Fruit fly (Drosophila melanogaster) whole organism, adult: ENCODE results near the gene CG5623.

Experiments used
- CG11617 ChIP-seq: fragments of 200-800 bp; sonication (Bioruptor generic); optimal IDR thresholded peaks from 2 replicates; lab custom pipeline; 2017; ENCODE audit warnings: mild to moderate bottlenecking, missing biosample characterization, missing genetic modification reagents, missing genetic modification characterization
- CG12768 ChIP-seq: fragments of 200-800 bp; sonication (Bioruptor generic); optimal IDR thresholded peaks from 2 replicates; lab custom pipeline; 2017; ENCODE audit warnings: missing biosample characterization, missing genetic modification characterization, mild to moderate bottlenecking, moderate library complexity, missing genetic modification reagents
- CG14711 ChIP-seq: fragments of 200-800 bp; sonication (Bioruptor generic); optimal IDR thresholded peaks from 2 replicates; lab custom pipeline; 2018; ENCODE audit warnings: missing biosample characterization, mild to moderate bottlenecking, missing genetic modification characterization, moderate library complexity
- CG33017 ChIP-seq: fragments of 200-800 bp; sonication (Bioruptor generic); optimal IDR thresholded peaks from 2 replicates; lab custom pipeline; 2018; ENCODE audit warnings: missing biosample characterization, mild to moderate bottlenecking, missing genetic modification characterization, moderate library complexity
- CG7045 ChIP-seq: fragments of 200-800 bp; sonication (Bioruptor generic); optimal IDR thresholded peaks from 2 replicates; lab custom pipeline; 2017; ENCODE audit warnings: missing biosample characterization, mild to moderate bottlenecking, missing genetic modification characterization
- Clk ChIP-seq: fragments of 200-800 bp; sonication (Bioruptor generic); optimal IDR thresholded peaks from 2 replicates; lab custom pipeline; 2017; ENCODE audit warnings: missing biosample characterization, missing genetic modification characterization
- Mnt ChIP-seq: fragments of 200-800 bp; sonication (Bioruptor generic); optimal IDR thresholded peaks from 2 replicates; lab custom pipeline; 2016; ENCODE audit warnings: missing biosample characterization, mild to moderate bottlenecking, missing genetic modification characterization
- bab1 ChIP-seq: fragments of 200-800 bp; sonication (Bioruptor generic); optimal IDR thresholded peaks from 3 replicates; lab custom pipeline; 2019; ENCODE audit warnings: missing biosample characterization, mild to moderate bottlenecking, missing genetic modification characterization, moderate library complexity
- cic ChIP-seq: fragments of 200-800 bp; sonication (Bioruptor generic); optimal IDR thresholded peaks from 2 replicates; lab custom pipeline; 2017; ENCODE audit warnings: missing biosample characterization, mild to moderate bottlenecking, missing genetic modification characterization, moderate library complexity
- cnc ChIP-seq, 2 experiments: fragments of >200 bp; optimal IDR thresholded peaks; 2 replicates each; lab custom pipeline; 2017
- kay ChIP-seq: fragments of 200-800 bp; sonication (Bioruptor generic); peaks from one replicate; lab custom pipeline; 2016; ENCODE audit warnings: missing biosample characterization, missing genetic modification characterization, borderline replicate concordance
- pad ChIP-seq: fragments of 200-800 bp; sonication (Bioruptor generic); optimal IDR thresholded peaks from 3 replicates; lab custom pipeline; 2017; ENCODE audit warnings: missing biosample characterization, missing genetic modification characterization, mild to moderate bottlenecking, moderate library complexity, missing genetic modification reagents
- tj ChIP-seq: fragments of 200-800 bp; sonication (Bioruptor generic); optimal IDR thresholded peaks from 3 replicates; lab custom pipeline; 2017; ENCODE audit warnings: missing biosample characterization, mild to moderate bottlenecking, missing genetic modification characterization, moderate library complexity

DNA sequence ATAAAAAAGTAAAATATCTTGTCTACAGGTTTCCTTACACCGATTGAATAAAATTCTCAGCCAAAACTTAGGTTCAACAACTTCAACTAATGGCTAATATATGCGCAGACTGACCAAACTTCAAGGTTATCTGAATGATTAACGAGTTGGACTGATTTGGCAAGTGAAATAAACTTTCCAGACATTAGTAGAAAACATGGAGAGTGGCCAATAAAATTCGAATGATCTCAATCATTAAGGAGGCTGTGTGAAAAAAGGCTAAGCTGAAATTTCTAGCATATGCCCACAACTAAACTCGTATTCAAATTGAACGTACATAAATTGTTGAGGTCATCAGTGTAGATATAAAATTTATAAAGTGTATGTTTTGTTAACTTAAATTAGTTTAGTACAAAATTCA lies 12.3 kb upstream of the CG5623 start, which contains the start of gene CG5614:
- TF ChIP-seq Mnt (GFP tag; lab: Kevin White, UChicago): no peak
- no peak for TF ChIP-seq CG11617 (GFP tag; lab: Kevin White, UChicago)
- no peak for TF ChIP-seq Clk (GFP tag; lab: Kevin White, UChicago)
- TF ChIP-seq tj (GFP tag; lab: Kevin White, UChicago): no peak
- no peak for TF ChIP-seq CG12768 (GFP tag; lab: Kevin White, UChicago)
- TF ChIP-seq bab1: no peak
- no peak for TF ChIP-seq pad (GFP tag; lab: Kevin White, UChicago)
- no peak for TF ChIP-seq cic (GFP tag; lab: Kevin White, UChicago)
- TF ChIP-seq CG7045 (GFP tag; lab: Kevin White, UChicago): no peak
- TF ChIP-seq kay (GFP tag; lab: Kevin White, UChicago): no peak
- no peak for TF ChIP-seq CG14711
- no peak for TF ChIP-seq cnc (optimal IDR thresholded peaks at IDR 0.05; lab: Kevin White, UChicago)
- no peak for TF ChIP-seq CG33017 (tag; lab: Kevin White, UChicago)
